Worm (Caenorhabditis elegans): Measurements from ENCODE around the gene nhr-46.

nhr-46 gene

DNA sequence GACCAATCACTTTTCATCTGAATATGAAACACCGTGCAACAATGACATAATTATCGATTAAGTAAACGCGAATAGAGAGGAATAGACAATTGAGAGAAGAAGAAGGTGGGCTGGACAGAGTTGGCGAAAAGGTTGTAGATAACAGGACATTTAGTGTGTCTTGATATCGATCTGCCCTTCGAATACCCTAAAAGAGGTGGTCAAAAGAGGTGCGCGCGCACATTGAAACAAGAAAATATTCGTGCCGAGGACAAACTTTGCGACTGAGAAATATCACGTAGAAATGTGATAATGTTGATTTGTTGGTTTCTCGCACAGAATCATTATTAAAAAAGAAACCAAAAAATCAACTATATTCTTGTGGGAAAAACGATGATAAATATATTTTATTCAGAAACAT, 7.8 kb downstream of the nhr-46 start:
- TF ChIP-seq elt-1 (tag; optimal IDR thresholded peaks at IDR 0.05; ENCODE audit: borderline replicate concordance, insufficient read depth) = no peak

DNA sequence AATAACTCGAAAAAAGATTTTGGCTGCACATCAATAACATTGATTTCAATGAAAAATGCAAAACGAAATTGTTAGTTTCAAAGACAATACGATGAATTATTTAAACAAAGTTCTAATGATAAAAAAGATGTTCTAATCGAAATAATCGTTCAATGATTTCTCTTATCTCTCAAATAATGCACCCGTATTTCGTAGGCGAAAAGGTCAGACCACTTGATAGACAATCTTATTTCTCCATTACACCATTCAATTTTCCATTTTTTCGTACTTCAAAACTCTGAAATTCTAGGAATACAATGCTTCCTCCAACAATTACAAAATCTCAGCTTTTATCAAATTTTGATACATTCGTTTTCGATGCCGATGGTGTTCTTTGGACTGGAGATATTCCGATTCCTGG, 13.5 kb downstream of the nhr-46 start, which contains the start of gene C45E5.1:
Gene C45E5.1, plus strand, starts transcription at position 290 of the 400 bp plus-strand sequence.
- TF ChIP-seq mls-2 (tag; optimal IDR thresholded peaks at IDR 0.05) (no peak), sptf-1 (tag; optimal IDR thresholded peaks at IDR 0.05) (no peak), unc-62 (GFP tag; optimal IDR thresholded peaks at IDR 0.05) (no peak), ztf-11 (tag; optimal IDR thresholded peaks at IDR 0.05) (no peak), ceh-83 (GFP tag; optimal IDR thresholded peaks at IDR 0.05) (no peak), drap-1 (GFP tag; optimal IDR thresholded peaks at IDR 0.05) (no peak), nhr-2 (tag; optimal IDR thresholded peaks at IDR 0.05) (no peak), ces-1 (GFP tag; optimal IDR thresholded peaks at IDR 0.05) (no peak), flh-1 (GFP tag; optimal IDR thresholded peaks at IDR 0.05) (no peak), unc-120 (tag; optimal IDR thresholded peaks at IDR 0.05; ENCODE audit: poor library complexity, severe bottlenecking) (no peak), hlh-1 (tag; optimal IDR thresholded peaks at IDR 0.05) (no peak), snpc-4 (tag; optimal IDR thresholded peaks at IDR 0.05) (no peak), elt-3 (tag; optimal IDR thresholded peaks at IDR 0.05) (no peak), nhr-28 (tag; optimal IDR thresholded peaks at IDR 0.05) (no peak), ham-2 (GFP tag; optimal IDR thresholded peaks at IDR 0.05) (no peak)

DNA sequence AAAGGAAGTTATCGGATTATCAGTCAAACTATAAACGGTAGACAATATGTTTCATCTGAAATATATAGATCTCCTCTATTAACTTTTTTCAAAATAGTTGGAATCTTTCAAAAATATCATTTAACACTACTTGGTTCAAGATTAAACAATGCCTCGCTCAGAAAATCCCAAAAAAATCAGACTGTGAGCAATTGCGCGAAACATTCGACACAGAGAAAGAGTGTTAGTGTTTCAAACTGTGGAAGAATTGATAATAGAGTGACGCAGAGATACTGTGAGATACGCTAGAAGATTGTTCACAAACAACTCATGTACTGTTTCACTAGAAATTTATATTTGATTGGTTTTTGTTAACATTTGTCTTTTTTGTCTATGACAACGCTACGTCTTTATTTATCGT, 16.6 kb downstream of the nhr-46 start, which contains the start of gene chil-11:
Gene chil-11, plus strand, starts transcription at position 301 of the 400 bp plus-strand sequence.
- no peak for TF ChIP-seq sptf-1 (tag; optimal IDR thresholded peaks at IDR 0.05)
- no peak for TF ChIP-seq bed-3 (GFP tag; optimal IDR thresholded peaks at IDR 0.05)
- no peak for TF ChIP-seq flh-1 (GFP tag; optimal IDR thresholded peaks at IDR 0.05)
- TF ChIP-seq M03D4.4 (tag; optimal IDR thresholded peaks at IDR 0.05) = no peak
- no peak for TF ChIP-seq sem-2 (GFP tag; optimal IDR thresholded peaks at IDR 0.05)
- TF ChIP-seq ceh-39 (tag; optimal IDR thresholded peaks at IDR 0.05) = no peak
- no peak for TF ChIP-seq ces-1 (GFP tag; optimal IDR thresholded peaks at IDR 0.05)
- no peak for TF ChIP-seq hlh-1 (tag; optimal IDR thresholded peaks at IDR 0.05)
- no peak for TF ChIP-seq lin-32 (GFP tag; optimal IDR thresholded peaks at IDR 0.05)
- TF ChIP-seq snpc-4 (tag; optimal IDR thresholded peaks at IDR 0.05) = no peak
- TF ChIP-seq unc-62 (GFP tag; optimal IDR thresholded peaks at IDR 0.05) = no peak
- TF ChIP-seq pha-4 (tag; optimal IDR thresholded peaks at IDR 0.05) = no peak
- TF ChIP-seq nhr-2 (tag; optimal IDR thresholded peaks at IDR 0.05) = no peak
- TF ChIP-seq lsy-2 (tag; optimal IDR thresholded peaks at IDR 0.05) = no peak
- no peak for TF ChIP-seq tbx-8 (GFP tag; optimal IDR thresholded peaks at IDR 0.05)

DNA sequence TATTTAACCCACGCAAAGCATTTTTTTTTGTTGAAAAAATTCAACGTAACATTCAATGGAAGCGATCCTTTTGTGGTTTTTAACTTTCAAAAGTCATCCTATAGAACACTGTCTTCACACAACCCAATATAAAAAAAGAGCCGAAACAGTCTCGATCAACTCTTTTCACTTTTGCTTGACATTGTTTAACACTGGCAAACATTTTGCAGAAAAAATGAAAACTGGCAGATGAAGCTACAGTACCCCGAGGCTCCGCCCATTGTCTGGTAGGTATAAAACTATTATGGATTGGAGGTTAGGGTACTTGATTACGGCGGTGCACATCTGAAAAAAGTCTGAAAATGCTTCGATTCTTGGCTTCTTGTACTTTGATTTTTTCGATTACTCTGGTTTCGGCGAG, 22.9 kb downstream of the nhr-46 start, which contains the start of gene cpg-18:
Gene cpg-18, plus strand, starts transcription at position 301 of the 400 bp plus-strand sequence.
- TF ChIP-seq lin-13 (tag; optimal IDR thresholded peaks at IDR 0.05) = no peak
- no peak for TF ChIP-seq snpc-4 (tag; optimal IDR thresholded peaks at IDR 0.05)
- TF ChIP-seq lsy-2 (tag; optimal IDR thresholded peaks at IDR 0.05) = no peak
- no peak for TF ChIP-seq bed-3 (GFP tag; optimal IDR thresholded peaks at IDR 0.05)
- TF ChIP-seq pha-4 (tag; optimal IDR thresholded peaks at IDR 0.05) = no peak
- no peak for TF ChIP-seq mab-5 (tag; optimal IDR thresholded peaks at IDR 0.05)
- TF ChIP-seq ceh-43 (GFP tag; optimal IDR thresholded peaks at IDR 0.05) = no peak

DNA sequence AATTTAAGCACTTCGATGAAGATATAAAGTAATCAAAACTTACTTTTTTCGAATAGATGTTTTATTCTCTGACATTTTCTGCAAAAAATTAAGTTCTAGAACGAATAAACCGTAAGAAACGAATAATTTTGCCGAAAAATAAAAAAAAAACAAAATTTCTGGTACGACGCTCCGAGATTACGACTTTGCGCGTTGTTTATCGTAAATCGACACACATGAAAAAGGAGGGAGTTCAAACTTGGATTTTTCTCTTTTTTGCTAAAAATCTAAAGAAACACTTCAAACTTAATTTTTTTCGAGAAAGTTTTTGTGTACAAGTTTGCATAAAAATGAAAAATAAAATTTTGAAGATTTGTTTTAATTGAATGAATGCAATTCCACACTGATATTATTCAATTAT, 26.1 kb downstream of the nhr-46 start, which contains the start of gene H35B03.2:
Gene H35B03.2, minus strand, starts transcription at position 78 of the 400 bp plus-strand sequence.
- TF ChIP-seq ces-1 (GFP tag; optimal IDR thresholded peaks at IDR 0.05) = peak; percentile 56
- peak; percentile 54 for TF ChIP-seq ceh-39 (tag; optimal IDR thresholded peaks at IDR 0.05)
- TF ChIP-seq M03D4.4 (tag; optimal IDR thresholded peaks at IDR 0.05) = no peak
- peak; percentile 62 for TF ChIP-seq nhr-237 (tag; optimal IDR thresholded peaks at IDR 0.05)
- peak; percentile 56 for TF ChIP-seq lsy-2 (tag; optimal IDR thresholded peaks at IDR 0.05)

DNA sequence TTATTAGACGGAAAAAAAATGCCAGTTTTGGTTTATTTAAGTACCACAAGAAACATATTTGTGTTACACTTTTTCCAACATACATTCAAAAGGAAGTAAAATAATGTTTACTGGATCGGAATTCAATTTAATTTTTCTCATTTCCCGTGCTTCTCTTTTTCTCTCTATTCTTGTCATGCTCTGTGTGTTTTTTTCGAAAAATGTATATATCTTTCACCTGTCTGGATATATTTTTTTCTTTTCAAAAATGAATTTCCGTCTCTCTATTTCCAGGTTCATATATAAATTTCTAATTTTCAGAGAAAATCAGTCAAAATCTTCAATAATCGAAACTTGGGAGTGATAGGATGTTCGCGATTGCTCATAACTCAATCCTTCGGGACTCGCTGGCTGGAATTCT, 32.4 kb downstream of the nhr-46 start, which contains the start of gene H35B03.1:
Gene H35B03.1, plus strand, starts transcription at position 301 of the 400 bp plus-strand sequence.
- TF ChIP-seq elt-3 (tag; optimal IDR thresholded peaks at IDR 0.05) (no peak), ces-1 (GFP tag; optimal IDR thresholded peaks at IDR 0.05) (peak; percentile 37)

All from whole organism, mixed stage, embryonic.